Fruit fly (Drosophila melanogaster): ENCODE results near the gene Vps37B.

DNA sequence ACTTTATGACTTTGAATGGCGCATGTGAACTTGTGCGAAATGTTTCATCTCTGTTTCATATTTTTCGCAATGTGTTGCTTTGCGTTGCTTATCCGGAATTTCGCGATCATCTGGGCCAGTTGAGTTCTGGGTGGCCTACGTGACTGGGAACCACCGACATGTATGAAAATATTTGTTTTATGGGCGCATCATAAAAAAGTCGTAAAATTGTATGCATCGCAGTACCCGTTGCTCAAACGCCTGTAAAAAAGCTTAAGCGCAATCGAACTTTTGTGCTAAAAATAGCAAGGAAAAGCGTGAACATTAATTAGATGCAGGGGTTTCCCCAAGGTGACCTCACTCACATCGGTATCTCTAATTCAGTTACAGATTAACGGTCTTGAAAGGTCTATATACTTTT, 40.3 kb downstream of the Vps37B start:
- TF ChIP-seq bab1 (GFP tag; optimal IDR thresholded peaks at IDR 0.05): no peak
- TF ChIP-seq tj (GFP tag; optimal IDR thresholded peaks at IDR 0.05): no peak
- no peak for TF ChIP-seq CG14711 (tag; optimal IDR thresholded peaks at IDR 0.05)
- TF ChIP-seq cnc (optimal IDR thresholded peaks at IDR 0.05): no peak
- no peak for TF ChIP-seq CG1620 (GFP tag; optimal IDR thresholded peaks at IDR 0.05)
- TF ChIP-seq pad (GFP tag; optimal IDR thresholded peaks at IDR 0.05): no peak
- no peak for TF ChIP-seq ovo (GFP tag; optimal IDR thresholded peaks at IDR 0.05)
- TF ChIP-seq cic (GFP tag; optimal IDR thresholded peaks at IDR 0.05): no peak
- no peak for TF ChIP-seq Crg-1 (GFP tag; optimal IDR thresholded peaks at IDR 0.05)
